Fruit fly (Drosophila melanogaster) whole organism, embryonic: ENCODE data around the gene Pgant2.

ENCODE experiments used
- Bgb ChIP-seq: fragments of 200-800 bp; sonication (Bioruptor generic); IDR thresholded peaks from 2 replicates; pipeline ENCODE4 v1.3.6; 2022; ENCODE audit warnings: missing biosample characterization, missing genetic modification characterization; ENCODE audit not compliant: partially characterized antibody
- CG10267 ChIP-seq: fragments of 200-800 bp; sonication (Bioruptor generic); optimal IDR thresholded peaks from 2 replicates; lab custom pipeline; 2018; ENCODE audit warnings: missing biosample characterization, mild to moderate bottlenecking, missing genetic modification characterization, moderate library complexity
- CG10321 ChIP-seq: fragments of 200-800 bp; sonication (Bioruptor generic); IDR thresholded peaks from 2 replicates; pipeline ENCODE4 v1.3.6; 2022; ENCODE audit warnings: missing biosample characterization, missing genetic modification characterization
- CG12659 ChIP-seq: fragments of 200-800 bp; sonication (Bioruptor generic); optimal IDR thresholded peaks from 3 replicates; lab custom pipeline; 2017; ENCODE audit warnings: mild to moderate bottlenecking, missing biosample characterization, missing genetic modification reagents, missing genetic modification characterization
- CG14860 ChIP-seq: fragments of 200-800 bp; sonication (Bioruptor generic); IDR thresholded peaks from 3 replicates; pipeline ENCODE4 v1.3.6; 2022; ENCODE audit warnings: missing biosample characterization, missing genetic modification characterization; ENCODE audit not compliant: partially characterized antibody
- CG15514 ChIP-seq: fragments of 200-800 bp; sonication (Bioruptor generic); optimal IDR thresholded peaks from 3 replicates; lab custom pipeline; 2017; ENCODE audit warnings: missing biosample characterization, missing genetic modification characterization, mild to moderate bottlenecking, moderate library complexity, missing genetic modification reagents
- CG16813 ChIP-seq: fragments of 200-800 bp; sonication (Bioruptor generic); IDR thresholded peaks from 3 replicates; pipeline ENCODE4 v1.3.6; 2022; ENCODE audit warnings: missing biosample characterization, missing genetic modification characterization; ENCODE audit not compliant: partially characterized antibody
- CG17186 ChIP-seq: fragments of 200-800 bp; sonication (Bioruptor generic); optimal IDR thresholded peaks from 3 replicates; lab custom pipeline; 2017; ENCODE audit warnings: missing biosample characterization, missing genetic modification reagents, missing genetic modification characterization
- CG17829 ChIP-seq: fragments of 200-800 bp; optimal IDR thresholded peaks from 2 replicates; lab custom pipeline; 2019; ENCODE audit warnings: missing biosample characterization, mild to moderate bottlenecking, missing genetic modification characterization, moderate library complexity
- CG18619 ChIP-seq: fragments of 200-800 bp; sonication (Bioruptor generic); optimal IDR thresholded peaks from 3 replicates; lab custom pipeline; 2017; ENCODE audit warnings: missing biosample characterization, mild to moderate bottlenecking, missing genetic modification characterization
- CG2116 ChIP-seq: fragments of 200-800 bp; sonication (Bioruptor generic); optimal IDR thresholded peaks from 3 replicates; lab custom pipeline; 2018; ENCODE audit warnings: missing biosample characterization, mild to moderate bottlenecking, missing genetic modification characterization
- CG33213 ChIP-seq: fragments of 200-800 bp; sonication (Bioruptor generic); optimal IDR thresholded peaks from 3 replicates; lab custom pipeline; 2016; ENCODE audit warnings: missing biosample characterization, missing genetic modification characterization
- CG34224 ChIP-seq: fragments of 200-800 bp; sonication (Bioruptor generic); IDR thresholded peaks from 3 replicates; pipeline ENCODE4 v1.3.6; 2022; ENCODE audit warnings: missing biosample characterization, missing genetic modification characterization; ENCODE audit not compliant: partially characterized antibody
- CG4707 ChIP-seq: fragments of 200-800 bp; sonication (Bioruptor generic); optimal IDR thresholded peaks from 2 replicates; lab custom pipeline; 2018; ENCODE audit warnings: missing biosample characterization, mild to moderate bottlenecking, missing genetic modification characterization, moderate library complexity
- CG4730 ChIP-seq: fragments of 200-800 bp; sonication (Bioruptor generic); IDR thresholded peaks from 2 replicates; pipeline ENCODE4 v1.3.6; 2022; ENCODE audit warnings: missing biosample characterization, missing genetic modification characterization
- Dip3 ChIP-seq: fragments of 200-800 bp; sonication (Bioruptor generic); optimal IDR thresholded peaks from 3 replicates; lab custom pipeline; 2016; ENCODE audit warnings: missing biosample characterization, missing genetic modification characterization
- Dll ChIP-seq: fragments of 200-800 bp; sonication (Bioruptor generic); IDR thresholded peaks from 4 replicates; pipeline ENCODE4 v1.3.6; 2022; ENCODE audit warnings: missing biosample characterization, missing genetic modification characterization; ENCODE audit not compliant: partially characterized antibody
- Doc3 ChIP-seq: fragments of 200-800 bp; sonication (Bioruptor generic); IDR thresholded peaks from 3 replicates; pipeline ENCODE4 v1.3.6; 2022; ENCODE audit warnings: missing biosample characterization, missing genetic modification characterization; ENCODE audit not compliant: partially characterized antibody
- E2f2 ChIP-seq: fragments of 200-800 bp; sonication (Bioruptor generic); IDR thresholded peaks from 2 replicates; pipeline ENCODE4 v1.3.6; 2022; ENCODE audit warnings: missing biosample characterization, missing genetic modification characterization
- Ets65A ChIP-seq: fragments of 200-800 bp; sonication (Bioruptor generic); peaks from one replicate; lab custom pipeline; 2016; ENCODE audit warnings: missing biosample characterization, missing genetic modification characterization
- HmgZ ChIP-seq: fragments of 200-800 bp; sonication (Bioruptor generic); optimal IDR thresholded peaks from 2 replicates; lab custom pipeline; 2018; ENCODE audit warnings: missing biosample characterization, mild to moderate bottlenecking, missing genetic modification characterization
- Lhr ChIP-seq: fragments of 200-800 bp; sonication (Bioruptor generic); optimal IDR thresholded peaks from 3 replicates; lab custom pipeline; 2017; ENCODE audit warnings: mild to moderate bottlenecking, missing biosample characterization, missing genetic modification reagents, missing genetic modification characterization
- MBD-R2 ChIP-seq: fragments of 200-800 bp; sonication (Bioruptor generic); IDR thresholded peaks from 2 replicates; pipeline ENCODE4 v1.3.6; 2022; ENCODE audit warnings: missing biosample characterization, missing genetic modification characterization
- Pdp1 ChIP-seq, 2 experiments: fragments of 200-800 bp; sonication (Bioruptor generic); optimal IDR thresholded peaks; 3 replicates each; lab custom pipeline; 2016; ENCODE audit warnings: missing biosample characterization in 2 of 2, missing genetic modification characterization in 2 of 2, mild to moderate bottlenecking in 1 of 2, moderate library complexity in 1 of 2
- Sin3A ChIP-seq: fragments of >200 bp; optimal IDR thresholded peaks from 2 replicates; lab custom pipeline; 2018
- Sry-δ ChIP-seq: fragments of 200-800 bp; sonication (Bioruptor generic); optimal IDR thresholded peaks from 2 replicates; lab custom pipeline; 2016; ENCODE audit warnings: missing biosample characterization, missing genetic modification characterization
- Trl ChIP-seq, 3 experiments: fragments of >200 bp in 2 of 3; fragments of 200-800 bp in 1 of 3; sonication (Bioruptor generic) in 1 of 3; optimal IDR thresholded peaks; 2 replicates in 1 of 3; 3 replicates in 2 of 3; lab custom pipeline; 2016 to 2017; ENCODE audit warnings: missing biosample characterization in 1 of 3, missing genetic modification characterization in 1 of 3
- YL-1 ChIP-seq: fragments of 200-800 bp; sonication (Bioruptor generic); optimal IDR thresholded peaks from 3 replicates; lab custom pipeline; 2017; ENCODE audit warnings: missing biosample characterization, mild to moderate bottlenecking, missing genetic modification characterization
- ato ChIP-seq: fragments of 200-800 bp; sonication (Bioruptor generic); IDR thresholded peaks from 2 replicates; pipeline ENCODE4 v1.3.6; 2022; ENCODE audit warnings: missing biosample characterization, missing genetic modification characterization; ENCODE audit not compliant: partially characterized antibody
- bbx ChIP-seq: fragments of 200-800 bp; sonication (Bioruptor generic); IDR thresholded peaks from 2 replicates; pipeline ENCODE4 v1.3.6; 2022; ENCODE audit warnings: missing biosample characterization, missing genetic modification characterization; ENCODE audit not compliant: partially characterized antibody
- bcd ChIP-seq: fragments of 200-800 bp; sonication (Bioruptor generic); optimal IDR thresholded peaks from 2 replicates; lab custom pipeline; 2017; ENCODE audit warnings: missing biosample characterization, mild to moderate bottlenecking, missing genetic modification characterization
- chinmo ChIP-seq: fragments of 200-800 bp; sonication (Bioruptor generic); IDR thresholded peaks from 4 replicates; pipeline ENCODE4 v1.3.6; 2022; ENCODE audit warnings: missing biosample characterization, missing genetic modification characterization; ENCODE audit not compliant: partially characterized antibody
- dm ChIP-seq: fragments of 200-800 bp; sonication (Bioruptor generic); optimal IDR thresholded peaks from 3 replicates; lab custom pipeline; 2016; ENCODE audit warnings: missing biosample characterization, missing genetic modification characterization
- ems ChIP-seq: fragments of 200-800 bp; sonication (Bioruptor generic); optimal IDR thresholded peaks from 3 replicates; lab custom pipeline; 2016; ENCODE audit warnings: missing biosample characterization, missing genetic modification characterization
- ewg ChIP-seq: fragments of 200-800 bp; sonication (Bioruptor generic); optimal IDR thresholded peaks from 3 replicates; lab custom pipeline; 2017; ENCODE audit warnings: mild to moderate bottlenecking, missing biosample characterization, missing genetic modification reagents, missing genetic modification characterization
- h ChIP-seq: fragments of >200 bp; optimal IDR thresholded peaks from 2 replicates; lab custom pipeline; 2017
- inv ChIP-seq: fragments of 200-800 bp; sonication (Bioruptor generic); IDR thresholded peaks from 2 replicates; pipeline ENCODE4 v1.3.6; 2022; ENCODE audit warnings: missing biosample characterization, missing genetic modification characterization; ENCODE audit not compliant: partially characterized antibody
- luna ChIP-seq: fragments of 200-800 bp; sonication (Bioruptor generic); optimal IDR thresholded peaks from 2 replicates; lab custom pipeline; 2016; ENCODE audit warnings: missing biosample characterization, missing genetic modification characterization
- oc ChIP-seq: fragments of 200-800 bp; sonication (Bioruptor generic); optimal IDR thresholded peaks from 2 replicates; lab custom pipeline; 2018; ENCODE audit warnings: missing biosample characterization, mild to moderate bottlenecking, missing genetic modification characterization, moderate library complexity
- p53 ChIP-seq: fragments of 200-800 bp; sonication (Bioruptor generic); optimal IDR thresholded peaks from 2 replicates; lab custom pipeline; 2016; ENCODE audit warnings: missing biosample characterization, missing genetic modification characterization
- pzg ChIP-seq: fragments of 200-800 bp; sonication (Bioruptor generic); optimal IDR thresholded peaks from 3 replicates; lab custom pipeline; 2018; ENCODE audit warnings: missing biosample characterization, mild to moderate bottlenecking, missing genetic modification characterization, moderate library complexity
- sd ChIP-seq: fragments of 200-800 bp; sonication (Bioruptor generic); optimal IDR thresholded peaks from 3 replicates; lab custom pipeline; 2018; ENCODE audit warnings: missing biosample characterization, mild to moderate bottlenecking, missing genetic modification characterization, moderate library complexity
- sens ChIP-seq: fragments of 200-800 bp; sonication (Bioruptor generic); peaks from one replicate; lab custom pipeline; 2016; ENCODE audit warnings: missing biosample characterization, missing genetic modification characterization
- sna ChIP-seq: fragments of 200-800 bp; sonication (Bioruptor generic); IDR thresholded peaks from 2 replicates; pipeline ENCODE4 v1.3.6; 2022; ENCODE audit warnings: missing biosample characterization, missing genetic modification characterization; ENCODE audit not compliant: partially characterized antibody
- stwl ChIP-seq: fragments of 200-800 bp; sonication (Bioruptor generic); optimal IDR thresholded peaks from 3 replicates; lab custom pipeline; 2018; ENCODE audit warnings: missing biosample characterization, mild to moderate bottlenecking, missing genetic modification characterization, moderate library complexity
- tna ChIP-seq: fragments of 200-800 bp; sonication (Bioruptor generic); IDR thresholded peaks from 2 replicates; pipeline ENCODE4 v1.3.6; 2022; ENCODE audit warnings: missing biosample characterization, missing genetic modification characterization; ENCODE audit not compliant: partially characterized antibody
- trem ChIP-seq: fragments of 200-800 bp; optimal IDR thresholded peaks from 3 replicates; lab custom pipeline; 2019; ENCODE audit warnings: missing biosample characterization, mild to moderate bottlenecking, missing genetic modification characterization, moderate library complexity
- unc-4 ChIP-seq: fragments of 200-800 bp; sonication (Bioruptor generic); IDR thresholded peaks from 2 replicates; pipeline ENCODE4 v1.3.6; 2022; ENCODE audit warnings: missing biosample characterization, missing genetic modification characterization; ENCODE audit not compliant: partially characterized antibody

Pgant2 gene

DNA sequence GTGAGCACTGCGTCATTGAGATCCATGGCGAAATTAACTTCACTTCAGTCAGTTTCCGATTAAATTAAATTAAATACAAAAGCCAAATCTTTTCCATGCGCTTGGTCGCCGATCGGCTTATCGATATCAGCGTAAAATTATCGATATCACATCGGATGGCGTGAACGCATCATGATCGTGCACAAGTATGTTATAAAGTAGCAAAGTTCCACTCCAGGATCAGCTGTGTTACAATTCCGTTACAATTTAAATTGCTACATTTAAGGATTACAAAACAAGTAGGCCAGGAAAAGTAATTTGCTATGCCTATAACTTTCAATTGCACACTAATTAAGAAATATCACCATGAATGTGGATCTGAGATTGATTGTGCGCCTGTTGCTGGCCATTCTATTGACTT is 43.4 kb upstream of the Pgant2 start, which contains the start of the genes Pif1 and CG31776 (continued):
- TF ChIP-seq trem (tag; lab: Kevin White, UChicago) (peak; percentile 83), CG4730 (GFP tag; lab: Robert Waterston, UW) (no peak), sd (tag; lab: Kevin White, UChicago) (peak; percentile 23), Bgb (peak; percentile 92), pzg (GFP tag; lab: Kevin White, UChicago) (peak; percentile 88), CG34224 (peak; percentile 95), Doc3 (peak; percentile 76), Lhr (GFP tag; lab: Kevin White, UChicago) (peak; percentile 43), Dll (GFP tag; lab: Robert Waterston, UW) (peak; percentile 90), HmgZ (peak; percentile 60), Trl (optimal IDR thresholded peaks at IDR 0.05; lab: Kevin White, UChicago) (no peak), Trl (GFP tag; optimal IDR thresholded peaks at IDR 0.05; lab: Kevin White, UChicago) (no peak), ems (GFP tag; lab: Kevin White, UChicago) (no peak), sens (peak; percentile 68), inv (GFP tag; lab: Robert Waterston, UW) (peak; percentile 68), CG18619 (GFP tag; lab: Kevin White, UChicago) (no peak), CG17829 (tag; lab: Kevin White, UChicago) (peak; percentile 42), ato (peak; percentile 79; the same call in 1 of the 2 replicates), chinmo (peak; percentile 73; the same call in 2 of the 4 replicates), stwl (peak; percentile 76), E2f2 (GFP tag; lab: Robert Waterston, UW) (peak; percentile 37; the same call in 1 of the 2 replicates), CG15514 (GFP tag; lab: Kevin White, UChicago) (peak; percentile 64), CG10321 (GFP tag; lab: Robert Waterston, UW) (no peak), dm (GFP tag; lab: Kevin White, UChicago) (peak; percentile 71), CG10267 (peak; percentile 53), Ets65A (GFP tag; lab: Kevin White, UChicago) (no peak), Sry-δ (GFP tag; lab: Kevin White, UChicago) (peak; percentile 79), CG12659 (GFP tag; lab: Kevin White, UChicago) (peak; percentile 27), bbx (GFP tag; lab: Robert Waterston, UW) (peak; percentile 92), CG33213 (GFP tag; lab: Kevin White, UChicago) (peak; percentile 32), Dip3 (GFP tag; lab: Kevin White, UChicago) (no peak), Pdp1 (GFP tag; optimal IDR thresholded peaks at IDR 0.05; lab: Kevin White, UChicago) (peak in 1 of 2 experiments; percentile 27), h (no peak), tna (GFP tag; lab: Robert Waterston, UW) (peak; percentile 73), MBD-R2 (GFP tag; lab: Robert Waterston, UW) (peak; percentile 79), sna (peak; percentile 73), CG4707 (GFP tag; lab: Kevin White, UChicago) (no peak), oc (no peak), CG2116 (peak; percentile 93), unc-4 (GFP tag; lab: Robert Waterston, UW) (peak; percentile 70), ewg (GFP tag; lab: Kevin White, UChicago) (no peak), Sin3A (peak; percentile 49), CG17186 (peak; percentile 88), p53 (peak; percentile 9), CG16813 (GFP tag; lab: Robert Waterston, UW) (peak; percentile 89), bcd (peak; percentile 1), YL-1 (GFP tag; lab: Kevin White, UChicago) (peak; percentile 38), luna (GFP tag; lab: Kevin White, UChicago) (no peak), CG14860 (GFP tag; lab: Robert Waterston, UW) (peak; percentile 63; the same call in 2 of the 3 replicates)
